Worm (Caenorhabditis elegans) whole organism, L4 larva: ENCODE data around the gene C27F2.10.

Experiments
- F49E8.2 ChIP-seq: sonication (generic microtip); optimal IDR thresholded peaks from 2 replicates; lab custom pipeline; 2016; ENCODE audit warnings: missing compliant biosample characterization, mild to moderate bottlenecking, missing genetic modification characterization, borderline replicate concordance
- ama-1 ChIP-seq: fragments of 150-350 bp; optimal IDR thresholded peaks from 2 replicates; lab custom pipeline; 2014; ENCODE audit warnings: inconsistent platforms, mixed read lengths
- attf-4 ChIP-seq: sonication (generic microtip); optimal IDR thresholded peaks from 3 replicates; lab custom pipeline; 2017; ENCODE audit warnings: missing biosample characterization, missing genetic modification characterization
- ceh-82 ChIP-seq: sonication (generic microtip); optimal IDR thresholded peaks from 2 replicates; lab custom pipeline; 2017; ENCODE audit warnings: missing biosample characterization, missing genetic modification characterization
- egl-43 ChIP-seq: fragments of 200-800 bp; sonication (Bioruptor generic); IDR thresholded peaks from 2 replicates; pipeline ENCODE4 v1.3.6; 2022; ENCODE audit warnings: missing genetic modification reagents, missing genetic modification characterization, missing compliant biosample characterization
- jun-1 ChIP-seq: fragments of 150-350 bp; optimal IDR thresholded peaks from 2 replicates; lab custom pipeline; 2014; ENCODE audit warnings: missing biosample characterization, missing genetic modification reagents, missing genetic modification characterization
- mep-1 ChIP-seq: fragments of 150-350 bp; sonication (generic microtip); optimal IDR thresholded peaks from 3 replicates; lab custom pipeline; 2014; ENCODE audit warnings: missing biosample characterization, missing genetic modification characterization
- set-16 ChIP-seq: fragments of 200-800 bp; sonication (Bioruptor generic); IDR thresholded peaks from 2 replicates; pipeline ENCODE4 v1.3.6; 2022; ENCODE audit warnings: missing genetic modification reagents, missing genetic modification characterization, missing compliant biosample characterization
- tra-1 ChIP-seq: fragments of 200-800 bp; sonication (Bioruptor generic); IDR thresholded peaks from 2 replicates; pipeline ENCODE4 v1.3.6; 2022; ENCODE audit warnings: missing genetic modification reagents, missing genetic modification characterization, missing compliant biosample characterization
- zfp-2 ChIP-seq: sonication (generic microtip); optimal IDR thresholded peaks from 2 replicates; lab custom pipeline; 2016; ENCODE audit warnings: mild to moderate bottlenecking, missing genetic modification characterization, missing compliant biosample characterization

- TF ChIP-seq egl-43 (GFP tag; lab: Robert Waterston, UW) (no peak), ceh-82 (tag; lab: Kevin White, UChicago) (no peak), tra-1 (no peak), jun-1 (tag; lab: Kevin White, UChicago) (no peak), mep-1 (tag; lab: Kevin White, UChicago) (no peak), zfp-2 (tag; lab: Kevin White, UChicago) (no peak), F49E8.2 (tag; lab: Kevin White, UChicago) (no peak), ama-1 (lab: Kevin White, UChicago) (no peak), attf-4 (no peak), set-16 (GFP tag; lab: Robert Waterston, UW) (no peak)
Measured at ce11 chrIII:5002231-5002630, 15.5 kb upstream of the C27F2.10 start, which contains the start of gene R144.10.
